Worm (Caenorhabditis elegans) whole organism, young adult: Measurements from ENCODE around the gene D2096.9.
A peak's percentile ranks its signal among the peaks of the same experiment; 100 is the strongest.

Experiments used
- B0261.1 ChIP-seq: sonication (generic microtip); optimal IDR thresholded peaks from 2 replicates; lab custom pipeline; 2016; ENCODE audit warnings: mild to moderate bottlenecking, missing genetic modification characterization, moderate library complexity, missing compliant biosample characterization
- D2030.7 ChIP-seq: fragments of 200-800 bp; sonication (Bioruptor generic); IDR thresholded peaks from 2 replicates; pipeline ENCODE4 v1.3.6; 2022; ENCODE audit warnings: missing genetic modification reagents, missing genetic modification characterization, missing compliant biosample characterization
- F33H1.4 ChIP-seq: fragments of 200-800 bp; sonication (Bioruptor generic); IDR thresholded peaks from 2 replicates; pipeline ENCODE4 v1.3.6; 2022; ENCODE audit warnings: missing genetic modification reagents, missing genetic modification characterization, missing compliant biosample characterization
- F49E8.2 ChIP-seq: sonication (generic microtip); optimal IDR thresholded peaks from 3 replicates; lab custom pipeline; 2017; ENCODE audit warnings: missing genetic modification characterization, mild to moderate bottlenecking, missing compliant biosample characterization, antibody characterized with exemption, moderate library complexity; ENCODE audit not compliant: insufficient read depth
- F52B5.7 ChIP-seq: sonication (generic microtip); optimal IDR thresholded peaks from 2 replicates; lab custom pipeline; 2016; ENCODE audit warnings: mild to moderate bottlenecking, missing genetic modification characterization, missing compliant biosample characterization
- F57A8.1 ChIP-seq: fragments of 200-800 bp; sonication (Bioruptor generic); optimal IDR thresholded peaks from 2 replicates; lab custom pipeline; 2018; ENCODE audit warnings: mild to moderate bottlenecking, missing genetic modification characterization, moderate library complexity, missing compliant biosample characterization
- K11D2.4 ChIP-seq: fragments of 200-800 bp; sonication (Bioruptor generic); IDR thresholded peaks from 2 replicates; pipeline ENCODE4 v1.3.6; 2022; ENCODE audit warnings: missing genetic modification reagents, missing genetic modification characterization, missing compliant biosample characterization
- T07F8.4 ChIP-seq: sonication (generic microtip); optimal IDR thresholded peaks from 2 replicates; lab custom pipeline; 2016; ENCODE audit warnings: mild to moderate bottlenecking, missing genetic modification characterization, moderate library complexity, missing compliant biosample characterization
- Y56A3A.18 ChIP-seq: fragments of 200-800 bp; sonication (Bioruptor generic); IDR thresholded peaks from 2 replicates; pipeline ENCODE4 v1.3.6; 2022; ENCODE audit warnings: missing genetic modification reagents, missing genetic modification characterization, missing compliant biosample characterization
- Y67H2A.10 ChIP-seq: fragments of 200-800 bp; sonication (Bioruptor generic); conservative IDR thresholded peaks from 2 replicates; pipeline ENCODE4 v1.3.6; 2022; ENCODE audit warnings: missing genetic modification reagents, missing genetic modification characterization, missing compliant biosample characterization
- Y79H2A.3 ChIP-seq: fragments of 200-800 bp; sonication (Bioruptor generic); conservative IDR thresholded peaks from 2 replicates; pipeline ENCODE4 v1.3.6; 2022; ENCODE audit warnings: missing genetic modification reagents, missing genetic modification characterization, missing compliant biosample characterization
- Y95B8A.8 ChIP-seq: fragments of 200-800 bp; sonication (Bioruptor generic); IDR thresholded peaks from 2 replicates; pipeline ENCODE4 v1.3.6; 2022; ENCODE audit warnings: missing genetic modification reagents, missing genetic modification characterization, missing compliant biosample characterization
- ZK185.1 ChIP-seq: sonication (generic microtip); optimal IDR thresholded peaks from 2 replicates; lab custom pipeline; 2016; ENCODE audit warnings: mild to moderate bottlenecking, missing genetic modification characterization, missing compliant biosample characterization; ENCODE audit not compliant: poor library complexity, severe bottlenecking
- aptf-2 ChIP-seq: fragments of 200-800 bp; sonication (Bioruptor generic); conservative IDR thresholded peaks from 2 replicates; pipeline ENCODE4 v1.3.6; 2022; ENCODE audit warnings: missing genetic modification reagents, missing genetic modification characterization, missing compliant biosample characterization
- athp-1 ChIP-seq: sonication (generic microtip); optimal IDR thresholded peaks from 2 replicates; lab custom pipeline; 2017; ENCODE audit warnings: mild to moderate bottlenecking, missing genetic modification characterization, missing compliant biosample characterization
- bed-1 ChIP-seq: fragments of 200-800 bp; sonication (Bioruptor generic); IDR thresholded peaks from 2 replicates; pipeline ENCODE4 v1.3.6; 2022; ENCODE audit warnings: missing genetic modification reagents, missing genetic modification characterization, missing compliant biosample characterization
- cebp-1 ChIP-seq, 2 experiments: fragments of 200-800 bp in 1 of 2; sonication (Bioruptor generic) in 1 of 2; sonication (generic microtip) in 1 of 2; IDR thresholded peaks in 1 of 2; optimal IDR thresholded peaks in 1 of 2; 2 replicates each; pipeline versions ENCODE4 v1.3.6 to Lab custom; 2017 to 2022; ENCODE audit warnings: missing compliant biosample characterization in 2 of 2, missing genetic modification characterization in 2 of 2, mild to moderate bottlenecking in 1 of 2, missing genetic modification reagents in 1 of 2, moderate library complexity in 1 of 2
- ceh-100 ChIP-seq: fragments of 200-800 bp; sonication (Bioruptor generic); IDR thresholded peaks from 2 replicates; pipeline ENCODE4 v1.3.6; 2022; ENCODE audit warnings: missing genetic modification reagents, missing genetic modification characterization, missing compliant biosample characterization
- chd-7 ChIP-seq: sonication (generic microtip); optimal IDR thresholded peaks from 2 replicates; lab custom pipeline; 2016; ENCODE audit warnings: mild to moderate bottlenecking, missing genetic modification characterization, moderate library complexity, missing compliant biosample characterization
- die-1 ChIP-seq: sonication (generic microtip); optimal IDR thresholded peaks from 2 replicates; lab custom pipeline; 2016; ENCODE audit warnings: missing genotype, mild to moderate bottlenecking, missing genetic modification characterization, missing compliant biosample characterization
- dox-1 ChIP-seq: fragments of 200-800 bp; sonication (Bioruptor generic); IDR thresholded peaks from 2 replicates; pipeline ENCODE4 v1.3.6; 2022; ENCODE audit warnings: missing genetic modification reagents, missing genetic modification characterization, missing compliant biosample characterization
- efl-1 ChIP-seq: fragments of 150-350 bp; optimal IDR thresholded peaks from 2 replicates; lab custom pipeline; 2014; ENCODE audit warnings: missing biosample characterization, missing genetic modification reagents, missing genetic modification characterization
- him-1 ChIP-seq: sonication (generic microtip); optimal IDR thresholded peaks from 2 replicates; lab custom pipeline; 2016; ENCODE audit warnings: missing genotype, missing genetic modification reagents, missing genetic modification characterization, missing compliant biosample characterization
- lag-1 ChIP-seq: fragments of 200-800 bp; sonication (Bioruptor generic); IDR thresholded peaks from 2 replicates; pipeline ENCODE4 v1.3.6; 2022; ENCODE audit warnings: missing genetic modification reagents, missing genetic modification characterization, missing compliant biosample characterization
- let-526 ChIP-seq: fragments of 200-800 bp; sonication (Bioruptor generic); IDR thresholded peaks from 2 replicates; pipeline ENCODE4 v1.3.6; 2022; ENCODE audit warnings: missing genetic modification reagents, missing genetic modification characterization, missing compliant biosample characterization
- lin-54 ChIP-seq: fragments of 200-800 bp; sonication (Bioruptor generic); optimal IDR thresholded peaks from 2 replicates; lab custom pipeline; 2018; ENCODE audit warnings: mild to moderate bottlenecking, missing genetic modification characterization, missing compliant biosample characterization
- madf-10 ChIP-seq: sonication (generic microtip); optimal IDR thresholded peaks from 2 replicates; lab custom pipeline; 2016; ENCODE audit warnings: mild to moderate bottlenecking, missing genetic modification characterization, missing compliant biosample characterization
- madf-3 ChIP-seq: fragments of 200-800 bp; sonication (Bioruptor generic); IDR thresholded peaks from 2 replicates; pipeline ENCODE4 v1.3.6; 2022; ENCODE audit warnings: missing genetic modification reagents, missing genetic modification characterization, missing compliant biosample characterization
- madf-6 ChIP-seq: fragments of 200-800 bp; sonication (Bioruptor generic); IDR thresholded peaks from 2 replicates; pipeline ENCODE4 v1.3.6; 2022; ENCODE audit warnings: missing genetic modification reagents, missing genetic modification characterization, missing compliant biosample characterization
- mel-28 ChIP-seq: sonication (generic microtip); optimal IDR thresholded peaks from 2 replicates; lab custom pipeline; 2016; ENCODE audit warnings: borderline replicate concordance, mild to moderate bottlenecking, missing genetic modification characterization, missing compliant biosample characterization
- mxl-1 ChIP-seq: sonication (generic microtip); optimal IDR thresholded peaks from 2 replicates; lab custom pipeline; 2016; ENCODE audit warnings: missing genetic modification characterization, missing compliant biosample characterization
- nfya-2 ChIP-seq: fragments of 200-800 bp; sonication (Bioruptor generic); IDR thresholded peaks from 2 replicates; pipeline ENCODE4 v1.3.6; 2022; ENCODE audit warnings: missing genetic modification reagents, missing genetic modification characterization, missing compliant biosample characterization
- nfyb-1 ChIP-seq: fragments of 200-800 bp; sonication (Bioruptor generic); IDR thresholded peaks from 2 replicates; pipeline ENCODE4 v1.3.6; 2022; ENCODE audit warnings: missing genetic modification reagents, missing genetic modification characterization, missing compliant biosample characterization
- nhr-27 ChIP-seq: fragments of 200-800 bp; sonication (Bioruptor generic); optimal IDR thresholded peaks from 2 replicates; lab custom pipeline; 2018; ENCODE audit warnings: mild to moderate bottlenecking, missing genetic modification characterization, moderate library complexity, missing compliant biosample characterization
- pha-4 ChIP-seq: fragments of 150-350 bp; sonication (generic microtip); optimal IDR thresholded peaks from 2 replicates; lab custom pipeline; 2014; ENCODE audit warnings: missing biosample characterization, missing genetic modification reagents, missing genetic modification characterization
- rcor-1 ChIP-seq: fragments of 200-800 bp; sonication (Bioruptor generic); IDR thresholded peaks from 2 replicates; pipeline ENCODE4 v1.3.6; 2022; ENCODE audit warnings: missing genetic modification reagents, missing genetic modification characterization, missing compliant biosample characterization
- sea-2 ChIP-seq: fragments of 200-800 bp; sonication (Bioruptor generic); IDR thresholded peaks from 2 replicates; pipeline ENCODE4 v1.3.6; 2022; ENCODE audit warnings: missing genetic modification characterization, missing compliant biosample characterization
- snpc-3.4 ChIP-seq: sonication (generic microtip); optimal IDR thresholded peaks from 2 replicates; lab custom pipeline; 2017; ENCODE audit warnings: missing genetic modification characterization, mild to moderate bottlenecking, missing compliant biosample characterization, antibody characterized with exemption, moderate library complexity, missing genotype, missing genetic modification reagents
- sptf-2 ChIP-seq: fragments of 200-800 bp; sonication (Bioruptor generic); optimal IDR thresholded peaks from 2 replicates; lab custom pipeline; 2018; ENCODE audit warnings: mild to moderate bottlenecking, missing genetic modification characterization, missing compliant biosample characterization
- tbp1 ChIP-seq: fragments of 200-800 bp; sonication (Bioruptor generic); optimal IDR thresholded peaks from 2 replicates; lab custom pipeline; 2018; ENCODE audit warnings: mild to moderate bottlenecking, missing genetic modification characterization, missing compliant biosample characterization
- unc-130 ChIP-seq: sonication (generic microtip); optimal IDR thresholded peaks from 2 replicates; lab custom pipeline; 2016; ENCODE audit warnings: missing genetic modification reagents, missing genetic modification characterization, missing compliant biosample characterization
- zfh-2 ChIP-seq: fragments of 200-800 bp; sonication (Bioruptor generic); conservative IDR thresholded peaks from 2 replicates; pipeline ENCODE4 v1.3.6; 2022; ENCODE audit warnings: missing genetic modification reagents, missing genetic modification characterization, missing compliant biosample characterization
- ztf-18 ChIP-seq: sonication (generic microtip); optimal IDR thresholded peaks from 2 replicates; lab custom pipeline; 2016; ENCODE audit warnings: missing genotype, mild to moderate bottlenecking, missing genetic modification characterization, missing compliant biosample characterization
- ztf-3 ChIP-seq: fragments of 200-800 bp; sonication (Bioruptor generic); optimal IDR thresholded peaks from 2 replicates; lab custom pipeline; 2018; ENCODE audit warnings: mild to moderate bottlenecking, missing genetic modification characterization, missing compliant biosample characterization

Gene D2096.9

DNA sequence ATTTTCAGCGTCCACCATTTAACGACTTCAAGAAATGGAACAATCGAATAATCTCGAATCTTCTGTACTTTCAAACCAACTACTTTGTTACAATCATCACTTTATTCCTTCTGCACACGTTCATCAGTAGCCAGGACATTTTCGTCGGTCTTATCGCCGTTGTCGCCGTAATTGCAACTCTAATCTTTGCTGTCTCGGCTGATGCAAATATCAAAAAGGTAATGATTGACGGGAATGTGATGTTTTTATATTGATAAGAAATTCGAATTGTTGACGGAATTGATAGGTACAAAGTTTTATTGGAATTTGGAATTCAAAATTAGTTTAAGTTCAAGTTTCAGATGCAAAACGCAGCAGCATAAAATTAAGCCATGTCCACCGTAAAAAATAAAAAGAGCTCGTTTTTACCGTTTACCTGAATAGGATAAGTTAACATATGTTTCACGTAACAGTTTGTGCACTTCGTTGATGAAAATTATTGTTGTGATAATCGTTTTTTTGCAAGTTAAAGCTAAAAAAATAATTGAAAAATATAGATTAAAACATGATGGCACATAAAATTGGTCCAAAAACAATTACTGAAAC is 2.2 kb downstream of the D2096.9 start (continued):
- no peak for TF ChIP-seq F49E8.2 (tag; lab: Kevin White, UChicago)
- TF ChIP-seq Y79H2A.3 (GFP tag; lab: Robert Waterston, UW): no peak
- TF ChIP-seq him-1 (tag; lab: Kevin White, UChicago): no peak
- TF ChIP-seq madf-10: no peak
- no peak for TF ChIP-seq let-526 (GFP tag; lab: Robert Waterston, UW)
- TF ChIP-seq F52B5.7 (tag; lab: Kevin White, UChicago): no peak
- no peak for TF ChIP-seq ztf-3 (GFP tag; lab: Kevin White, UChicago)
- no peak for TF ChIP-seq ceh-100 (GFP tag; lab: Robert Waterston, UW)

DNA sequence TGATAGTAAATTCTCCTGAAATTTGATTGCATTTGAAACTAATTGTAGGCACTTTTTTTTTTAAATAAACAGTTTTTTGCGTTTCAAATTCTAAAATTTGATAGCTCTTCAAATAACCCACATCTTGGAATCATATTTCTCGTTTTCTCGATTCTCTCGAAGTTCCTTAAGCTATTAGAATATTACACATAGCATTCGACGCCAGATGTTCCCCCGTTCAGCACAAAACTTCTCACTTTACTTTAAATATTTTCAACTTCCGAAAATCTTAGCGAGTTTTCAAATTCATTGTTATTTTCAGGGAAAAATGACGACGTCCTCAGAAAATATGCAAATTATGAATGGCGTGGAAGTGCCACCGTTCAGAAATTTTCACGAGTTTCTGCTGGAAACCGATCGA is 2.9 kb downstream of the D2096.9 start, which contains the start of gene praf-3:
TSS of gene praf-3 (plus strand) at position 301 of the 400 bp plus-strand sequence.
- no peak for TF ChIP-seq mxl-1
- no peak for TF ChIP-seq snpc-3.4 (tag; lab: Kevin White, UChicago)
- no peak for TF ChIP-seq efl-1 (GFP tag; lab: Kevin White, UChicago)
- TF ChIP-seq unc-130 (GFP tag; lab: Kevin White, UChicago): no peak
- no peak for TF ChIP-seq die-1 (tag; lab: Kevin White, UChicago)
- TF ChIP-seq ZK185.1 (tag; lab: Kevin White, UChicago): no peak
- no peak for TF ChIP-seq chd-7
- no peak for TF ChIP-seq Y56A3A.18 (GFP tag; lab: Robert Waterston, UW)
- TF ChIP-seq aptf-2 (GFP tag; lab: Robert Waterston, UW): no peak
- TF ChIP-seq sea-2: no peak
- TF ChIP-seq B0261.1 (tag; lab: Kevin White, UChicago): no peak

DNA sequence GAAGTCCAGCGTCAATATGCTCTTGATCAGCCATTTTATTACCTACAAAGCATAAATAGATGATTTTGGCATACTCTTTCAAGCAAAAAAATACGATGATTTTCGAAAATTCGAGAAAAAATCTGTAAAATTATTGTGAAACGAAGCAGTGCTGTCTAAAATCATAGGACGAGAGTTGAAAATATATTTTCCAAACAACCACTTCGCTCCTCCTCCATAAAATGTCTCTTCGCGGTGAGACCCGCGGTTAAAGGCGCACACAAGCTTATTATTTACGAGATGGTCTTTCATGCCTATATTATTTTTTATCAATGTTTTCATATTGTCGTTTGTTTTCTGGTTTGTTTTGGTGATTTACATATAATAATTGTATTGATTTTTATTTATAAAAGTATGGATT is 3.3 kb downstream of the D2096.9 start, which contains the start of gene nap-1:
TSS of gene nap-1 (minus strand) at position 42 of the 400 bp plus-strand sequence.
- TF ChIP-seq T07F8.4 (no peak), D2030.7 (GFP tag; lab: Robert Waterston, UW) (no peak), cebp-1 (GFP tag; IDR thresholded peaks at IDR 0.05; lab: Robert Waterston, UW) (peak; percentile 63; the same call in 1 of the 2 replicates), cebp-1 (tag; optimal IDR thresholded peaks at IDR 0.05; lab: Kevin White, UChicago) (peak; percentile 75), athp-1 (no peak), rcor-1 (GFP tag; lab: Robert Waterston, UW) (peak; percentile 51; the same call in 1 of the 2 replicates), nfya-2 (GFP tag; lab: Robert Waterston, UW) (no peak), Y67H2A.10 (GFP tag; lab: Robert Waterston, UW) (no peak), madf-3 (GFP tag; lab: Robert Waterston, UW) (no peak), F52B5.7 (tag; lab: Kevin White, UChicago) (no peak), madf-10 (no peak), lin-54 (peak; percentile 26), F57A8.1 (GFP tag; lab: Kevin White, UChicago) (no peak), ZK185.1 (tag; lab: Kevin White, UChicago) (no peak), bed-1 (GFP tag; lab: Robert Waterston, UW) (no peak), nhr-27 (tag; lab: Kevin White, UChicago) (no peak), zfh-2 (GFP tag; lab: Robert Waterston, UW) (no peak), dox-1 (no peak), him-1 (tag; lab: Kevin White, UChicago) (no peak), madf-6 (GFP tag; lab: Robert Waterston, UW) (peak; percentile 50; the same call in 1 of the 2 replicates), pha-4 (tag; lab: Kevin White, UChicago) (no peak), F33H1.4 (GFP tag; lab: Robert Waterston, UW) (peak; percentile 92), ztf-18 (tag; lab: Kevin White, UChicago) (no peak), mel-28 (tag; lab: Kevin White, UChicago) (no peak), lag-1 (GFP tag; lab: Robert Waterston, UW) (no peak), Y95B8A.8 (GFP tag; lab: Robert Waterston, UW) (no peak), nfyb-1 (GFP tag; lab: Robert Waterston, UW) (0 out of 2 replicates have a peak, but pooled peaks have one; percentile 49), K11D2.4 (GFP tag; lab: Robert Waterston, UW) (no peak), tbp1 (GFP tag; lab: Kevin White, UChicago) (peak; percentile 55), sptf-2 (GFP tag; lab: Kevin White, UChicago) (no peak)
